Worm (Caenorhabditis elegans): Measurements from ENCODE around the gene sri-42.

DNA sequence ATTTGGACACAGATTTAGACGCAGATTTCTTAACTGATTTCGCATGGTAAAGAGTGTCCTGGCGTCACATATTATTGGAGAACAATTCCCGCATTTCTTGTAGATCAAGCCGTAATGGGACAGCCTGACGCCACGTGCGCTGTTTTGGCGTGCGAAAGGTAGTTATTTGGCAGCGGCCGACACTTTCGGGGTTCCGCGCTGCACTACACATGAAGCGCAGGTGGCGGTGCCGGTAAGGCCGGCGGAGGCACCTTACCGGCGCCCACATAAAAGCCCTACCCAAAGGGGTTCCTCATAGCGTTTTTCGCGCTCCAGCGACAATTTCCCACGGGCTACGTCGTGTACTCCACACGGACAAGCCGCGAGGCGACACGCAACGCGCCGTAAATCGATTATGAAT lies 32.7 kb downstream of the sri-42 start:
- TF ChIP-seq unc-130 (GFP tag; optimal IDR thresholded peaks at IDR 0.05) (no peak), ama-1 (optimal IDR thresholded peaks at IDR 0.05) (no peak), ama-1 (GFP tag; optimal IDR thresholded peaks at IDR 0.05) (no peak), sea-2 (GFP tag; IDR thresholded peaks at IDR 0.05) (no peak), lin-54 (GFP tag; optimal IDR thresholded peaks at IDR 0.05) (no peak), snpc-1.1 (tag; optimal IDR thresholded peaks at IDR 0.05; ENCODE audit: insufficient read depth) (peak; percentile 60), C17E4.6 (GFP tag; IDR thresholded peaks at IDR 0.05) (no peak)

Data from whole organism, young adult.